Worm (Caenorhabditis elegans): ENCODE data around the gene mfsd-8.

DNA sequence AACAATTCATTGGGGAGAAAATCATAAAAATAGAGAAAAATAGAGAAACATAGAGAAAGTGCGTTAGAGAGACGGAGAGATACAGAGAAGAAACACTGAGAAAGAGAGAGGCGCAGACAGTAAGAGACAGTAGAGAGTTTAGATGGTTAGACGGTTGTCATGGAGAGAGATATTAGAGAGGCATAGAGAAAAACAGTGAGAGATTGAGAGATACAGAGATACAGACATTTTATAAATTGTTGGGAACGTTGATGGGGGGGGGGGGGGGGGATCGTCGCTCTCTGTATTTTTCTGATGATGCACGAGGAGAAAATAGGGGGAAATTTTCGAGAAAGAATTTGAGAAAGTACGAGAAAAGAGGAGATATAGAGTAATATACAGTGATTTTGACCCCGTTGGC, 2.8 kb upstream of the mfsd-8 start:
- TF ChIP-seq nhr-25 (tag; optimal IDR thresholded peaks at IDR 0.05; ENCODE audit: borderline replicate concordance, insufficient read depth): peak; percentile 9
- TF ChIP-seq lin-13 (GFP tag; optimal IDR thresholded peaks at IDR 0.05): peak; percentile 58
- TF ChIP-seq ceh-82 (tag; optimal IDR thresholded peaks at IDR 0.05): no peak
- TF ChIP-seq duxl-1 (tag; optimal IDR thresholded peaks at IDR 0.05; ENCODE audit: poor library complexity): no peak
- TF ChIP-seq lsy-2 (tag; optimal IDR thresholded peaks at IDR 0.05): peak; percentile 30 to 89
- TF ChIP-seq nhr-11 (tag; optimal IDR thresholded peaks at IDR 0.05): peak; percentile 10
- no peak for TF ChIP-seq ztf-11 (tag; optimal IDR thresholded peaks at IDR 0.05)
- TF ChIP-seq hif-1 (tag; optimal IDR thresholded peaks at IDR 0.05): peak in 1 of 2 experiments; percentile 14
- TF ChIP-seq daf-12 (tag; optimal IDR thresholded peaks at IDR 0.05): no peak
- no peak for TF ChIP-seq nhr-41 (GFP tag; IDR thresholded peaks at IDR 0.05)
- TF ChIP-seq spr-3 (GFP tag; optimal IDR thresholded peaks at IDR 0.05): no peak

Data from whole organism, L4 larva.